Fruit fly (Drosophila melanogaster) whole organism, embryonic: ENCODE data around the gene Vps4.

ENCODE experiments used
- Ada2b ChIP-seq: fragments of 200-800 bp; sonication (Bioruptor generic); IDR thresholded peaks from 2 replicates; pipeline ENCODE4 v1.3.6; 2022; ENCODE audit warnings: missing biosample characterization, missing genetic modification characterization
- CG11504 ChIP-seq: fragments of 200-800 bp; sonication (Bioruptor generic); optimal IDR thresholded peaks from 3 replicates; lab custom pipeline; 2019; ENCODE audit warnings: missing biosample characterization, mild to moderate bottlenecking, missing genetic modification characterization, moderate library complexity
- CG12391 ChIP-seq: fragments of 200-800 bp; sonication (Bioruptor generic); optimal IDR thresholded peaks from 3 replicates; lab custom pipeline; 2018; ENCODE audit warnings: missing biosample characterization, mild to moderate bottlenecking, missing genetic modification characterization, moderate library complexity
- CG1529 ChIP-seq: fragments of 200-800 bp; sonication (Bioruptor generic); optimal IDR thresholded peaks from 3 replicates; lab custom pipeline; 2018; ENCODE audit warnings: missing biosample characterization, missing genetic modification characterization
- CG1603 ChIP-seq: fragments of 200-800 bp; sonication (Bioruptor generic); optimal IDR thresholded peaks from 2 replicates; lab custom pipeline; 2019; ENCODE audit warnings: missing biosample characterization, mild to moderate bottlenecking, missing genetic modification characterization, moderate library complexity
- CG16863 ChIP-seq: fragments of 200-800 bp; sonication (Bioruptor generic); optimal IDR thresholded peaks from 3 replicates; lab custom pipeline; 2016; ENCODE audit warnings: missing biosample characterization, missing genetic modification characterization
- CG17361 ChIP-seq: fragments of 200-800 bp; sonication (Bioruptor generic); IDR thresholded peaks from 3 replicates; pipeline ENCODE4 v1.3.6; 2022; ENCODE audit warnings: missing biosample characterization, missing genetic modification characterization
- CG32532 ChIP-seq: fragments of 200-800 bp; sonication (Bioruptor generic); IDR thresholded peaks from 2 replicates; pipeline ENCODE4 v1.3.6; 2022; ENCODE audit warnings: missing biosample characterization, missing genetic modification characterization
- CG32772 ChIP-seq: fragments of 200-800 bp; sonication (Bioruptor generic); IDR thresholded peaks from 2 replicates; pipeline ENCODE4 v1.3.6; 2022; ENCODE audit warnings: missing biosample characterization, missing genetic modification characterization
- CG34422 ChIP-seq: fragments of 200-800 bp; sonication (Bioruptor generic); IDR thresholded peaks from 3 replicates; pipeline ENCODE4 v1.3.6; 2022; ENCODE audit warnings: missing biosample characterization, missing genetic modification characterization
- CG4328 ChIP-seq: fragments of 200-800 bp; sonication (Bioruptor generic); optimal IDR thresholded peaks from 3 replicates; lab custom pipeline; 2017; ENCODE audit warnings: missing biosample characterization, missing genetic modification reagents, missing genetic modification characterization
- CG4617 ChIP-seq: fragments of 200-800 bp; sonication (Bioruptor generic); optimal IDR thresholded peaks from 3 replicates; lab custom pipeline; 2016; ENCODE audit warnings: missing biosample characterization, missing genetic modification characterization, borderline replicate concordance
- CG6854 ChIP-seq: fragments of 200-800 bp; sonication (Bioruptor generic); optimal IDR thresholded peaks from 3 replicates; lab custom pipeline; 2017; ENCODE audit warnings: missing biosample characterization, mild to moderate bottlenecking, missing genetic modification characterization
- CG7839 ChIP-seq: fragments of 200-800 bp; sonication (Bioruptor generic); optimal IDR thresholded peaks from 3 replicates; lab custom pipeline; 2018; ENCODE audit warnings: missing biosample characterization, mild to moderate bottlenecking, missing genetic modification characterization, moderate library complexity
- CG9727 ChIP-seq: fragments of 200-800 bp; sonication (Bioruptor generic); optimal IDR thresholded peaks from 3 replicates; lab custom pipeline; 2017; ENCODE audit warnings: missing biosample characterization, mild to moderate bottlenecking, missing genetic modification characterization
- CrebB ChIP-seq: fragments of 200-800 bp; sonication (Bioruptor generic); optimal IDR thresholded peaks from 3 replicates; lab custom pipeline; 2018; ENCODE audit warnings: missing biosample characterization, mild to moderate bottlenecking, missing genetic modification characterization
- Dbx ChIP-seq: fragments of 200-800 bp; sonication (Bioruptor generic); IDR thresholded peaks from 3 replicates; pipeline ENCODE4 v1.3.6; 2022; ENCODE audit warnings: missing biosample characterization, missing genetic modification characterization
- E2f1 ChIP-seq: fragments of 200-800 bp; sonication (Bioruptor generic); IDR thresholded peaks from 2 replicates; pipeline ENCODE4 v1.3.6; 2022; ENCODE audit warnings: missing biosample characterization, missing genetic modification characterization
- HLH4C ChIP-seq: fragments of 200-800 bp; sonication (Bioruptor generic); IDR thresholded peaks from 3 replicates; pipeline ENCODE4 v1.3.6; 2022; ENCODE audit warnings: missing biosample characterization, missing genetic modification characterization; ENCODE audit not compliant: partially characterized antibody
- HmgD ChIP-seq: fragments of 200-800 bp; sonication (Bioruptor generic); optimal IDR thresholded peaks from 3 replicates; lab custom pipeline; 2016; ENCODE audit warnings: missing biosample characterization, missing genetic modification characterization
- MBD-R2 ChIP-seq: fragments of 200-800 bp; sonication (Bioruptor generic); IDR thresholded peaks from 2 replicates; pipeline ENCODE4 v1.3.6; 2022; ENCODE audit warnings: missing biosample characterization, missing genetic modification characterization
- Max ChIP-seq: fragments of 200-800 bp; sonication (Bioruptor generic); optimal IDR thresholded peaks from 2 replicates; lab custom pipeline; 2016; ENCODE audit warnings: missing biosample characterization, mild to moderate bottlenecking, missing genetic modification characterization
- Nf-YA ChIP-seq: fragments of 200-800 bp; sonication (Bioruptor generic); IDR thresholded peaks from 2 replicates; pipeline ENCODE4 v1.3.6; 2022; ENCODE audit warnings: missing biosample characterization, missing genetic modification characterization
- Nf-YB ChIP-seq: fragments of 200-800 bp; sonication (Bioruptor generic); optimal IDR thresholded peaks from 3 replicates; lab custom pipeline; 2019; ENCODE audit warnings: missing biosample characterization, mild to moderate bottlenecking, missing genetic modification characterization, moderate library complexity
- Rfx ChIP-seq: fragments of 200-800 bp; sonication (Bioruptor generic); IDR thresholded peaks from 2 replicates; pipeline ENCODE4 v1.3.6; 2022; ENCODE audit warnings: missing biosample characterization, missing genetic modification characterization
- Trl ChIP-seq, 3 experiments: fragments of >200 bp in 2 of 3; fragments of 200-800 bp in 1 of 3; sonication (Bioruptor generic) in 1 of 3; optimal IDR thresholded peaks; 2 replicates in 1 of 3; 3 replicates in 2 of 3; lab custom pipeline; 2016 to 2017; ENCODE audit warnings: missing biosample characterization in 1 of 3, missing genetic modification characterization in 1 of 3
- Xrp1 ChIP-seq: fragments of 200-800 bp; sonication (Bioruptor generic); IDR thresholded peaks from 2 replicates; pipeline ENCODE4 v1.3.6; 2022; ENCODE audit warnings: missing biosample characterization, missing genetic modification characterization
- bigmax ChIP-seq: fragments of 200-800 bp; sonication (Bioruptor generic); optimal IDR thresholded peaks from 2 replicates; lab custom pipeline; 2018; ENCODE audit warnings: missing biosample characterization, mild to moderate bottlenecking, missing genetic modification characterization
- corto ChIP-seq: fragments of 200-800 bp; sonication (Bioruptor generic); optimal IDR thresholded peaks from 2 replicates; lab custom pipeline; 2016; ENCODE audit warnings: missing biosample characterization, mild to moderate bottlenecking, missing genetic modification characterization, moderate library complexity
- croc ChIP-seq: fragments of 200-800 bp; sonication (Bioruptor generic); conservative IDR thresholded peaks from 3 replicates; pipeline ENCODE4 v1.3.6; 2022; ENCODE audit warnings: missing biosample characterization, missing genetic modification characterization
- dan ChIP-seq: fragments of 200-800 bp; sonication (Bioruptor generic); IDR thresholded peaks from 2 replicates; pipeline ENCODE4 v1.3.6; 2022; ENCODE audit warnings: missing biosample characterization, missing genetic modification characterization
- esg ChIP-seq: fragments of 200-800 bp; sonication (Bioruptor generic); conservative IDR thresholded peaks from 2 replicates; pipeline ENCODE4 v1.3.6; 2022; ENCODE audit warnings: missing biosample characterization, missing genetic modification characterization
- fru ChIP-seq: fragments of >200 bp; optimal IDR thresholded peaks from 2 replicates; lab custom pipeline; 2017
- gro ChIP-seq: fragments of 200-800 bp; sonication (Bioruptor generic); optimal IDR thresholded peaks from 2 replicates; lab custom pipeline; 2016; ENCODE audit warnings: missing biosample characterization, missing genetic modification characterization
- insv ChIP-seq, 2 experiments: fragments of 200-800 bp; sonication (Bioruptor generic); optimal IDR thresholded peaks; 3 replicates each; lab custom pipeline; 2016 to 2018; ENCODE audit warnings: missing biosample characterization in 2 of 2, missing genetic modification characterization in 2 of 2
- lilli ChIP-seq: fragments of 200-800 bp; sonication (Bioruptor generic); optimal IDR thresholded peaks from 3 replicates; lab custom pipeline; 2016; ENCODE audit warnings: missing biosample characterization, missing genetic modification characterization
- nau ChIP-seq: fragments of 200-800 bp; sonication (Bioruptor generic); optimal IDR thresholded peaks from 3 replicates; lab custom pipeline; 2017; ENCODE audit warnings: missing biosample characterization, mild to moderate bottlenecking, missing genetic modification characterization, missing genetic modification reagents
- org-1 ChIP-seq: fragments of 200-800 bp; sonication (Bioruptor generic); optimal IDR thresholded peaks from 2 replicates; lab custom pipeline; 2017; ENCODE audit warnings: missing biosample characterization, missing genetic modification characterization
- otp ChIP-seq: fragments of 200-800 bp; sonication (Bioruptor generic); IDR thresholded peaks from 3 replicates; pipeline ENCODE4, ENCODE4 v1.3.6; 2022; ENCODE audit warnings: missing biosample characterization, missing genetic modification characterization
- pho ChIP-seq: fragments of 200-800 bp; sonication (Bioruptor generic); optimal IDR thresholded peaks from 2 replicates; lab custom pipeline; 2016; ENCODE audit warnings: missing biosample characterization, missing genetic modification characterization
- pnt ChIP-seq: fragments of 200-800 bp; sonication (Bioruptor generic); optimal IDR thresholded peaks from 3 replicates; lab custom pipeline; 2016; ENCODE audit warnings: missing biosample characterization, missing genetic modification characterization
- psq ChIP-seq: fragments of 200-800 bp; sonication (Bioruptor generic); optimal IDR thresholded peaks from 2 replicates; lab custom pipeline; 2017; ENCODE audit warnings: missing biosample characterization, missing genetic modification characterization
- sd ChIP-seq: fragments of 200-800 bp; sonication (Bioruptor generic); optimal IDR thresholded peaks from 3 replicates; lab custom pipeline; 2018; ENCODE audit warnings: missing biosample characterization, mild to moderate bottlenecking, missing genetic modification characterization, moderate library complexity
- sens ChIP-seq: fragments of 200-800 bp; sonication (Bioruptor generic); peaks from one replicate; lab custom pipeline; 2016; ENCODE audit warnings: missing biosample characterization, missing genetic modification characterization
- sug ChIP-seq: fragments of 200-800 bp; optimal IDR thresholded peaks from 2 replicates; lab custom pipeline; 2019; ENCODE audit warnings: missing biosample characterization, mild to moderate bottlenecking, missing genetic modification characterization, moderate library complexity
- trh ChIP-seq: fragments of 200-800 bp; sonication (Bioruptor generic); optimal IDR thresholded peaks from 2 replicates; lab custom pipeline; 2016; ENCODE audit warnings: missing biosample characterization, missing genetic modification characterization
- twi ChIP-seq: fragments of 200-800 bp; optimal IDR thresholded peaks from 2 replicates; lab custom pipeline; 2019; ENCODE audit warnings: missing biosample characterization, mild to moderate bottlenecking, missing genetic modification characterization, moderate library complexity
- vfl ChIP-seq: fragments of 200-800 bp; sonication (Bioruptor generic); optimal IDR thresholded peaks from 2 replicates; lab custom pipeline; 2016; ENCODE audit warnings: missing biosample characterization, missing genetic modification characterization
- wor ChIP-seq: fragments of 200-800 bp; sonication (Bioruptor generic); IDR thresholded peaks from 2 replicates; pipeline ENCODE4 v1.3.6; 2022; ENCODE audit warnings: missing biosample characterization, missing genetic modification characterization
- yki ChIP-seq: fragments of >200 bp; optimal IDR thresholded peaks from 3 replicates; lab custom pipeline; 2018
- zen ChIP-seq: fragments of 200-800 bp; sonication (Bioruptor generic); optimal IDR thresholded peaks from 3 replicates; lab custom pipeline; 2018; ENCODE audit warnings: missing biosample characterization, mild to moderate bottlenecking, missing genetic modification characterization, moderate library complexity

The Vps4 gene

DNA sequence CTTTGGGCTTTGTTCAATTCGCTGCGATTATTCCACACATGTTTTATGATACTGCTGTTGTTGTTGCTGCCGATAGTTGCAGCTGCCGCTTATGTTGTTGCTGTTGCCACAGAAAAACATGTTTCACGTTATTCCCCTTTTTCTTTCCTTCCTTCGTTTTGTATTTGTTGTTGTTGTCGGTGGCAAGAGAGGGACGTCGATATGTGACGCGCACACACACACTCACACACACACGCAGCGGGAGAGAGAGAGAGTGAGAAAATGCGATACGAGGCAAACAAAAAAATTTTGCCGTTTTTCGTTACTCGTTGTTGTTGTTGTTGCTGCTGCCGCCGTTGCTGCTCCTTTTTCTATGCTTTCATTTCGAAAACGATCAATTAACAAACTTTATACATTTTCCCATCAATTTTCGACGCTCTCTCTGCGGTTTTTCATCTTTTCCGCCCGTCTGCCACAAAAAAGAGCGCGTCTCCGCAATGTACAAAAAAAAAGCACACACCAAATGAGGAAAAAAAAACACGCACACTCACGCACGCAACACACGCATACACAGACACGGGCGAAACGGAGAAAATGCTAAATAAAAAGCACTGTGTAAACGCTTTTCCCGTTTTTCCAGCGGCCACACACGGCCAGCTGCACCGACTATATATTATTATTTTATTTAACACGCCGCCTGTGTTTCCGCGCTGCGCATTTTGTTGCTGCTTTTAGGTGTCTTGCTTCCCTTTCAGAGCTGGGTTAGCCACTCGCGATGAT, 20.9 kb upstream of the Vps4 start:
- no peak for TF ChIP-seq Rfx (GFP tag; lab: Robert Waterston, UW)
- no peak for TF ChIP-seq CG32532 (GFP tag; lab: Robert Waterston, UW)
- TF ChIP-seq Xrp1 (GFP tag; lab: Robert Waterston, UW): no peak
- peak; percentile 55 for TF ChIP-seq sens (GFP tag; lab: Kevin White, UChicago)
- no peak for TF ChIP-seq Max
- no peak for TF ChIP-seq fru
- TF ChIP-seq CG12391 (tag; lab: Kevin White, UChicago): no peak
- no peak for TF ChIP-seq Nf-YA (GFP tag; lab: Robert Waterston, UW)
- TF ChIP-seq CG4328 (GFP tag; lab: Kevin White, UChicago): no peak
- TF ChIP-seq otp (GFP tag; lab: Robert Waterston, UW): no peak
- no peak for TF ChIP-seq CG17361
- no peak for TF ChIP-seq org-1
- peak; percentile 79 for TF ChIP-seq bigmax (GFP tag; lab: Kevin White, UChicago)
- no peak for TF ChIP-seq sug
- no peak for TF ChIP-seq Nf-YB
- no peak for TF ChIP-seq CG9727
- no peak for TF ChIP-seq CG7839
- peak; percentile 23 for TF ChIP-seq CG11504 (tag; lab: Kevin White, UChicago)
- peak; percentile 52 to 87 for TF ChIP-seq Trl (optimal IDR thresholded peaks at IDR 0.05; lab: Kevin White, UChicago)
- peak; percentile 18 for TF ChIP-seq Trl (GFP tag; optimal IDR thresholded peaks at IDR 0.05; lab: Kevin White, UChicago)
- TF ChIP-seq CG16863 (GFP tag; lab: Kevin White, UChicago): no peak
- no peak for TF ChIP-seq esg (GFP tag; lab: Robert Waterston, UW)
- no peak for TF ChIP-seq CG1603 (tag; lab: Kevin White, UChicago)
- no peak for TF ChIP-seq CG34422 (GFP tag; lab: Robert Waterston, UW)
- TF ChIP-seq lilli (GFP tag; lab: Kevin White, UChicago): no peak
- no peak for TF ChIP-seq zen (tag; lab: Kevin White, UChicago)
- TF ChIP-seq vfl (GFP tag; lab: Kevin White, UChicago): no peak
- no peak for TF ChIP-seq dan
- TF ChIP-seq gro (GFP tag; lab: Kevin White, UChicago): no peak
- no peak for TF ChIP-seq Dbx (GFP tag; lab: Robert Waterston, UW)
- TF ChIP-seq nau (GFP tag; lab: Kevin White, UChicago): no peak
- TF ChIP-seq Ada2b: no peak
- no peak for TF ChIP-seq CG1529 (GFP tag; lab: Kevin White, UChicago)
- TF ChIP-seq corto (GFP tag; lab: Kevin White, UChicago): peak; percentile 61
- TF ChIP-seq psq: peak; percentile 72
- no peak for TF ChIP-seq croc (GFP tag; lab: Robert Waterston, UW)
- TF ChIP-seq HLH4C (GFP tag; lab: Robert Waterston, UW): no peak
- no peak for TF ChIP-seq pho
- peak; percentile 22; the same call in 1 of the 2 replicates for TF ChIP-seq MBD-R2
- TF ChIP-seq pnt: no peak
- peak in 1 of 2 experiments; percentile 90 for TF ChIP-seq insv (GFP tag; optimal IDR thresholded peaks at IDR 0.05; lab: Kevin White, UChicago)
- no peak for TF ChIP-seq E2f1 (GFP tag; lab: Robert Waterston, UW)
- peak; percentile 70 for TF ChIP-seq twi (tag; lab: Kevin White, UChicago)
- TF ChIP-seq yki (lab: Kevin White, UChicago): no peak
- TF ChIP-seq trh (GFP tag; lab: Kevin White, UChicago): no peak
- no peak for TF ChIP-seq CrebB (tag; lab: Kevin White, UChicago)
- peak; percentile 11 for TF ChIP-seq sd
- peak; percentile 5 for TF ChIP-seq CG6854
- TF ChIP-seq CG4617 (GFP tag; lab: Kevin White, UChicago): peak; percentile 12
- 0 out of 2 replicates have a peak, but pooled peaks have one; percentile 36 for TF ChIP-seq CG32772
- no peak for TF ChIP-seq wor (GFP tag; lab: Robert Waterston, UW)
- TF ChIP-seq HmgD (GFP tag; lab: Kevin White, UChicago): no peak
